Worm (Caenorhabditis elegans): ENCODE data around the gene raga-1.

- TF ChIP-seq hlh-26 (GFP tag; conservative IDR thresholded peaks at IDR 0.05) = no peak
- no peak for TF ChIP-seq ztf-18 (tag; optimal IDR thresholded peaks at IDR 0.05)
- no peak for TF ChIP-seq aptf-2 (GFP tag; conservative IDR thresholded peaks at IDR 0.05)
- no peak for TF ChIP-seq pbrm-1 (GFP tag; IDR thresholded peaks at IDR 0.05)
- TF ChIP-seq nhr-90 (tag; optimal IDR thresholded peaks at IDR 0.05) = no peak
- TF ChIP-seq ama-1 (optimal IDR thresholded peaks at IDR 0.05) = no peak
- no peak for TF ChIP-seq ama-1 (GFP tag; optimal IDR thresholded peaks at IDR 0.05)
- no peak for TF ChIP-seq akir-1 (GFP tag; optimal IDR thresholded peaks at IDR 0.05)
- TF ChIP-seq lir-1 (GFP tag; conservative IDR thresholded peaks at IDR 0.05) = no peak
- TF ChIP-seq dpl-1 (GFP tag; optimal IDR thresholded peaks at IDR 0.05) = no peak
- no peak for TF ChIP-seq ets-4 (GFP tag; optimal IDR thresholded peaks at IDR 0.05)
- TF ChIP-seq D2030.7 (GFP tag; IDR thresholded peaks at IDR 0.05) = no peak
- no peak for TF ChIP-seq snpc-1.3 (tag; optimal IDR thresholded peaks at IDR 0.05; ENCODE audit: insufficient read depth)
These were observed 24.3 kb upstream of the raga-1 start for ce11 chrII:11276879-11277278.

Data from whole organism, young adult.